Fruit fly (Drosophila melanogaster) whole organism, wandering third instar larva: ENCODE results near the gene CG1103.

Source experiments
- Abd-B ChIP-seq: fragments of >200 bp; optimal IDR thresholded peaks from 2 replicates; lab custom pipeline; 2017; ENCODE audit warnings: missing biosample characterization, missing genetic modification characterization
- GATAd ChIP-seq: sonication (Bioruptor generic); optimal IDR thresholded peaks from 2 replicates; lab custom pipeline; 2016; ENCODE audit warnings: missing biosample characterization, missing genetic modification characterization
- Hr78 ChIP-seq: fragments of >200 bp; optimal IDR thresholded peaks from 2 replicates; lab custom pipeline; 2017; ENCODE audit warnings: missing biosample characterization, missing genetic modification characterization
- dsf ChIP-seq: sonication (Bioruptor generic); optimal IDR thresholded peaks from 2 replicates; lab custom pipeline; 2016; ENCODE audit warnings: missing biosample characterization, missing genetic modification characterization, borderline replicate concordance
- pan ChIP-seq: fragments of >200 bp; optimal IDR thresholded peaks from 2 replicates; lab custom pipeline; 2017

- TF ChIP-seq pan (lab: Kevin White, UChicago), result no peak
- no peak for TF ChIP-seq dsf (GFP tag; lab: Kevin White, UChicago)
- no peak for TF ChIP-seq Abd-B
- TF ChIP-seq Hr78 (GFP tag; lab: Kevin White, UChicago), result no peak
- TF ChIP-seq GATAd (GFP tag; lab: Kevin White, UChicago), result no peak
These were observed 19.0 kb upstream of the CG1103 start for dm6 chr3R:4318589-4318988.
